Worm (Caenorhabditis elegans): Measurements from ENCODE around the gene Y39B6A.37.

Gene Y39B6A.37

ce11 chrV:18977876-18978275 is 12.8 kb upstream of the Y39B6A.37 start, which contains the start of gene Y39B6A.41:
TSS of gene Y39B6A.41 (minus strand) at chrV:18977976.
- TF ChIP-seq nhr-28 (tag; optimal IDR thresholded peaks at IDR 0.05): no peak
- TF ChIP-seq dve-1 (tag; optimal IDR thresholded peaks at IDR 0.05; ENCODE audit: insufficient read depth): no peak
- TF ChIP-seq aly-2 (tag; optimal IDR thresholded peaks at IDR 0.05): no peak
- TF ChIP-seq egl-27 (tag; optimal IDR thresholded peaks at IDR 0.05): no peak
- no peak for TF ChIP-seq tag-97 (GFP tag; IDR thresholded peaks at IDR 0.05)
- no peak for TF ChIP-seq arid-1 (GFP tag; conservative IDR thresholded peaks at IDR 0.05)
- no peak for TF ChIP-seq F26F4.8 (GFP tag; conservative IDR thresholded peaks at IDR 0.05)
- no peak for TF ChIP-seq zfp-3 (GFP tag; conservative IDR thresholded peaks at IDR 0.05)
- no peak for TF ChIP-seq spr-3 (GFP tag; optimal IDR thresholded peaks at IDR 0.05)
- no peak for TF ChIP-seq Y105C5A.15 (GFP tag; IDR thresholded peaks at IDR 0.05)
- no peak for TF ChIP-seq mes-2 (tag; optimal IDR thresholded peaks at IDR 0.05; ENCODE audit: poor library complexity, severe bottlenecking)
- no peak for TF ChIP-seq lin-1 (GFP tag; IDR thresholded peaks at IDR 0.05)

- TF ChIP-seq hlh-11 (tag; optimal IDR thresholded peaks at IDR 0.05) (peak; percentile 28), dve-1 (tag; optimal IDR thresholded peaks at IDR 0.05; ENCODE audit: insufficient read depth) (peak; percentile 25), daf-16 (GFP tag; optimal IDR thresholded peaks at IDR 0.05) (no peak), daf-16 (tag; optimal IDR thresholded peaks at IDR 0.05) (peak; percentile 65), nhr-28 (tag; optimal IDR thresholded peaks at IDR 0.05) (peak; percentile 0), pqm-1 (tag; optimal IDR thresholded peaks at IDR 0.05) (peak; percentile 45), ceh-62 (tag; optimal IDR thresholded peaks at IDR 0.05) (no peak), dmd-6 (GFP tag; IDR thresholded peaks at IDR 0.05) (peak; percentile 45; the same call in 1 of the 2 replicates), unc-62 (GFP tag; optimal IDR thresholded peaks at IDR 0.05 in 1 of 2) (no peak), unc-62 (tag; optimal IDR thresholded peaks at IDR 0.05) (no peak)
These were observed 12.3 kb upstream of the Y39B6A.37 start for ce11 chrV:18978301-18978700.

DNA sequence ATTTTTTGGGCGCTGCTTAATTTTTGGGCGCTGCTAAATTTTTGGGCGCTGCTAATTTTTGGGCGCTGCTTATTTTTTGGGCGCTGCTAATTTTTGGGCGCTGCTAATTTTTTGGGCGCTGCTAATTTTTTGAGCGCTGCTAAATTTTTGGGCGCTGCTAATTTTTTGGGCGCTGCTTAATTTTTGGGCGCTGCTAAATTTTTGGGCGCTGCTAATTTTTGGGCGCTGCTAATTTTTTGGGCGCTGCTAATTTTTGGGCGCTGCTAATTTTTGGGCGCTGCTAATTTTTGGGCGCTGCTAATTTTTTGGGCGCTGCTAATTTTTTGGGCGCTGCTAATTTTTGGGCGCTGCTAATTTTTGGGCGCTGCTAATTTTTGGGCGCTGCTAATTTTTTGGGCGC is 10.6 kb upstream of the Y39B6A.37 start:
- TF ChIP-seq mxl-2 (GFP tag; conservative IDR thresholded peaks at IDR 0.05) (0 out of 2 replicates have a peak, but pooled peaks have one; percentile 7), F26F4.8 (GFP tag; conservative IDR thresholded peaks at IDR 0.05) (0 out of 2 replicates have a peak, but pooled peaks have one; percentile 36), tra-1 (GFP tag; IDR thresholded peaks at IDR 0.05) (0 out of 2 replicates have a peak, but pooled peaks have one; percentile 38)

DNA sequence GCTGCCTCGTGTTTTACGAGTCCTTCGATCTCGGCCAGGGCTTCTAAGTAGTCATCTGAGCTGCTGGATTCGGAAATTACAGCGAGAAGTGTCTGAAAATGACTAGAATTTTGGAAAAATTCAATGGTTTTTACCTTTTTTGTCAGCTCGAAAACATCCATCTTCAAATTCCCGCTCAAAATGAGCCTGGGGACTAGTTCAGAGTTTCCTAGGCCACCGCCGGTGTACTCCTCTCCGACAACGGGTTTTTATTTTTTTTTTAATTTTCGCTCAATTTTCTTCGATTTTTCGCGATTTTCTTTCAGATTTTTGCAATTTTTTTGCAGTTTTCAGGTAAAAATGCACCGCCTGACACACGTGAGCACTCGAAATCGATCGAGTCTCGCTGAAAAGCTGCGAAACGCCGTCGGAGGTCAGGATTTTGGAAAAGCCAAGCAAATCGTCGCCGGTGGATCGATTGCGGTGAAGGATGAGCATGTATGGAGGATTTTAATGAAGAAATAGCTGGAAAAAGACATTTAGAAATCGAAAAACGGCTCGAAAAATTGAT is 9.6 kb upstream of the Y39B6A.37 start, which contains the start of the genes mrps-35 and sws-1:
TSS of gene mrps-35 (plus strand) at position 327 of the 550 bp plus-strand sequence.
TSS of gene sws-1 (minus strand) at position 500 of the 550 bp plus-strand sequence.
- TF ChIP-seq snpc-1.2 (GFP tag; IDR thresholded peaks at IDR 0.05) (0 out of 2 replicates have a peak, but pooled peaks have one; percentile 30), unc-62 (GFP tag; optimal IDR thresholded peaks at IDR 0.05 in 1 of 2) (peak in 1 of 2 experiments; percentile 11), unc-62 (tag; optimal IDR thresholded peaks at IDR 0.05) (no peak), lir-3 (tag; optimal IDR thresholded peaks at IDR 0.05) (no peak), ctbp-1 (GFP tag; IDR thresholded peaks at IDR 0.05) (no peak), aly-2 (tag; optimal IDR thresholded peaks at IDR 0.05) (no peak), F49E8.2 (tag; optimal IDR thresholded peaks at IDR 0.05; ENCODE audit: borderline replicate concordance) (peak; percentile 47), Y75B8A.6 (GFP tag; IDR thresholded peaks at IDR 0.05) (no peak), hif-1 (tag; optimal IDR thresholded peaks at IDR 0.05) (peak in 1 of 2 experiments; percentile 87), mxl-2 (GFP tag; conservative IDR thresholded peaks at IDR 0.05) (peak; percentile 51; the same call in 1 of the 2 replicates), fos-1 (tag; optimal IDR thresholded peaks at IDR 0.05) (no peak), mxl-3 (GFP tag; optimal IDR thresholded peaks at IDR 0.05) (no peak), lsy-2 (tag; optimal IDR thresholded peaks at IDR 0.05) (peak in 1 of 2 experiments; percentile 77), tra-1 (GFP tag; IDR thresholded peaks at IDR 0.05) (peak; percentile 85), ceh-20 (GFP tag; IDR thresholded peaks at IDR 0.05) (no peak), Y5F2A.4 (GFP tag; optimal IDR thresholded peaks at IDR 0.05) (no peak), ces-1 (GFP tag; optimal IDR thresholded peaks at IDR 0.05) (no peak), madf-9 (GFP tag; conservative IDR thresholded peaks at IDR 0.05) (no peak), rbr-2 (tag; optimal IDR thresholded peaks at IDR 0.05) (peak; percentile 37), nhr-48 (tag; optimal IDR thresholded peaks at IDR 0.05) (no peak), zip-11 (GFP tag; IDR thresholded peaks at IDR 0.05) (no peak), lin-1 (GFP tag; IDR thresholded peaks at IDR 0.05) (no peak), unc-39 (tag; optimal IDR thresholded peaks at IDR 0.05) (no peak), F26F4.8 (GFP tag; conservative IDR thresholded peaks at IDR 0.05) (no peak), dmd-6 (GFP tag; IDR thresholded peaks at IDR 0.05) (peak; percentile 64), lin-39 (tag; optimal IDR thresholded peaks at IDR 0.05) (no peak), mes-2 (tag; optimal IDR thresholded peaks at IDR 0.05; ENCODE audit: poor library complexity, severe bottlenecking) (peak; percentile 99), nhr-10 (tag; optimal IDR thresholded peaks at IDR 0.05) (no peak), nhr-28 (tag; optimal IDR thresholded peaks at IDR 0.05) (peak; percentile 16), F10B5.3 (tag; optimal IDR thresholded peaks at IDR 0.05) (no peak), lin-15B (tag; optimal IDR thresholded peaks at IDR 0.05) (no peak), spr-3 (GFP tag; optimal IDR thresholded peaks at IDR 0.05) (no peak)

All from whole organism, L4 larva.